Worm (Caenorhabditis elegans): ENCODE data around the gene czw-1.
A peak's percentile ranks its signal among the peaks of the same experiment; 100 is the strongest.

czw-1 gene

ce11 chrIV:7917881-7918280, 28.7 kb downstream of the czw-1 start:
- no peak for TF ChIP-seq set-16 (GFP tag; IDR thresholded peaks at IDR 0.05)
- TF ChIP-seq T26A8.4 (GFP tag; IDR thresholded peaks at IDR 0.05): no peak
- no peak for TF ChIP-seq ceh-62 (tag; optimal IDR thresholded peaks at IDR 0.05)
- peak in 1 of 2 experiments; percentile 83 for TF ChIP-seq unc-62 (GFP tag; optimal IDR thresholded peaks at IDR 0.05 in 1 of 2)
- TF ChIP-seq unc-62 (tag; optimal IDR thresholded peaks at IDR 0.05): no peak
- no peak for TF ChIP-seq hmg-1.1 (GFP tag; IDR thresholded peaks at IDR 0.05)
- peak; percentile 95 for TF ChIP-seq aha-1 (tag)
- TF ChIP-seq hlh-11 (tag; optimal IDR thresholded peaks at IDR 0.05): no peak
- no peak for TF ChIP-seq ceh-44 (GFP tag; IDR thresholded peaks at IDR 0.05)
- TF ChIP-seq mdt-29 (GFP tag; IDR thresholded peaks at IDR 0.05): no peak

- TF ChIP-seq ctbp-1 (GFP tag; IDR thresholded peaks at IDR 0.05) (no peak), nhr-48 (tag; optimal IDR thresholded peaks at IDR 0.05) (no peak), jun-1 (tag; optimal IDR thresholded peaks at IDR 0.05) (no peak), aha-1 (tag) (peak; percentile 90), Y105C5A.15 (GFP tag; IDR thresholded peaks at IDR 0.05) (no peak), ama-1 (optimal IDR thresholded peaks at IDR 0.05) (no peak), nhr-111 (GFP tag; optimal IDR thresholded peaks at IDR 0.05) (no peak), Y5F2A.4 (GFP tag; optimal IDR thresholded peaks at IDR 0.05) (no peak), zip-11 (GFP tag; IDR thresholded peaks at IDR 0.05) (no peak), nhr-11 (tag; optimal IDR thresholded peaks at IDR 0.05) (no peak), ces-1 (GFP tag; optimal IDR thresholded peaks at IDR 0.05) (no peak), F37D6.2 (tag; optimal IDR thresholded peaks at IDR 0.05) (no peak), unc-62 (GFP tag; optimal IDR thresholded peaks at IDR 0.05 in 1 of 2) (peak in 1 of 2 experiments; percentile 90), unc-62 (tag; optimal IDR thresholded peaks at IDR 0.05) (no peak), zag-1 (tag; optimal IDR thresholded peaks at IDR 0.05) (no peak)
These were observed 29.7 kb downstream of the czw-1 start for ce11 chrIV:7916907-7917306.

- TF ChIP-seq daf-19 (GFP tag; conservative IDR thresholded peaks at IDR 0.05): no peak
- TF ChIP-seq aha-1 (tag): peak; percentile 69
- TF ChIP-seq ctbp-1 (GFP tag; IDR thresholded peaks at IDR 0.05): no peak
- TF ChIP-seq nhr-6 (tag; optimal IDR thresholded peaks at IDR 0.05): no peak
- no peak for TF ChIP-seq fkh-10 (GFP tag; optimal IDR thresholded peaks at IDR 0.05)
- peak; percentile 38 for TF ChIP-seq ama-1 (optimal IDR thresholded peaks at IDR 0.05)
- peak; percentile 8 for TF ChIP-seq T20F7.1 (GFP tag; optimal IDR thresholded peaks at IDR 0.05)
- no peak for TF ChIP-seq ztf-7 (tag; optimal IDR thresholded peaks at IDR 0.05)
These were observed 31.6 kb downstream of the czw-1 start, which contains the start of gene C49H3.4 for ce11 chrIV:7914991-7915390. Gene C49H3.4, plus strand, starts transcription at chrIV:7915291.

ce11 chrIV:7910197-7910735, 36.4 kb downstream of the czw-1 start, which contains the start of the genes npp-27 and ntl-4:
Gene npp-27, minus strand, starts transcription at chrIV:7910247.
Gene ntl-4, plus strand, starts transcription at chrIV:7910575.
- TF ChIP-seq mep-1 (tag; optimal IDR thresholded peaks at IDR 0.05) (peak; percentile 4), mxl-3 (GFP tag; optimal IDR thresholded peaks at IDR 0.05) (peak; percentile 40), dve-1 (tag; optimal IDR thresholded peaks at IDR 0.05; ENCODE audit: insufficient read depth) (peak; percentile 3), zfp-3 (GFP tag; conservative IDR thresholded peaks at IDR 0.05) (no peak), dmd-6 (GFP tag; IDR thresholded peaks at IDR 0.05) (0 out of 2 replicates have a peak, but pooled peaks have one; percentile 5), tag-97 (GFP tag; IDR thresholded peaks at IDR 0.05) (no peak), ctbp-1 (GFP tag; IDR thresholded peaks at IDR 0.05) (0 out of 2 replicates have a peak, but pooled peaks have one; percentile 43), mdl-1 (tag; optimal IDR thresholded peaks at IDR 0.05) (peak in 1 of 2 experiments; percentile 6), nhr-77 (tag; optimal IDR thresholded peaks at IDR 0.05) (no peak), daf-16 (GFP tag; optimal IDR thresholded peaks at IDR 0.05) (no peak), daf-16 (tag; optimal IDR thresholded peaks at IDR 0.05) (peak; percentile 42), T26A8.4 (GFP tag; IDR thresholded peaks at IDR 0.05) (peak; percentile 11; the same call in 1 of the 2 replicates), lin-15B (tag; optimal IDR thresholded peaks at IDR 0.05) (no peak), pha-4 (GFP tag; IDR thresholded peaks at IDR 0.05) (no peak), pha-4 (tag; optimal IDR thresholded peaks at IDR 0.05) (no peak), egl-27 (tag; optimal IDR thresholded peaks at IDR 0.05) (no peak), egl-43 (GFP tag; IDR thresholded peaks at IDR 0.05) (no peak), mes-2 (tag; optimal IDR thresholded peaks at IDR 0.05; ENCODE audit: poor library complexity, severe bottlenecking) (peak; percentile 8), unc-130 (GFP tag; optimal IDR thresholded peaks at IDR 0.05) (no peak), hlh-11 (tag; optimal IDR thresholded peaks at IDR 0.05) (peak; percentile 18), lin-13 (GFP tag; optimal IDR thresholded peaks at IDR 0.05) (no peak), skn-1 (tag; optimal IDR thresholded peaks at IDR 0.05) (no peak), lsy-2 (tag; optimal IDR thresholded peaks at IDR 0.05) (peak in 1 of 2 experiments; percentile 60)

Data from whole organism, L4 larva.